Fruit fly (Drosophila melanogaster): ENCODE data around the gene ND-23.

ND-23 gene

DNA sequence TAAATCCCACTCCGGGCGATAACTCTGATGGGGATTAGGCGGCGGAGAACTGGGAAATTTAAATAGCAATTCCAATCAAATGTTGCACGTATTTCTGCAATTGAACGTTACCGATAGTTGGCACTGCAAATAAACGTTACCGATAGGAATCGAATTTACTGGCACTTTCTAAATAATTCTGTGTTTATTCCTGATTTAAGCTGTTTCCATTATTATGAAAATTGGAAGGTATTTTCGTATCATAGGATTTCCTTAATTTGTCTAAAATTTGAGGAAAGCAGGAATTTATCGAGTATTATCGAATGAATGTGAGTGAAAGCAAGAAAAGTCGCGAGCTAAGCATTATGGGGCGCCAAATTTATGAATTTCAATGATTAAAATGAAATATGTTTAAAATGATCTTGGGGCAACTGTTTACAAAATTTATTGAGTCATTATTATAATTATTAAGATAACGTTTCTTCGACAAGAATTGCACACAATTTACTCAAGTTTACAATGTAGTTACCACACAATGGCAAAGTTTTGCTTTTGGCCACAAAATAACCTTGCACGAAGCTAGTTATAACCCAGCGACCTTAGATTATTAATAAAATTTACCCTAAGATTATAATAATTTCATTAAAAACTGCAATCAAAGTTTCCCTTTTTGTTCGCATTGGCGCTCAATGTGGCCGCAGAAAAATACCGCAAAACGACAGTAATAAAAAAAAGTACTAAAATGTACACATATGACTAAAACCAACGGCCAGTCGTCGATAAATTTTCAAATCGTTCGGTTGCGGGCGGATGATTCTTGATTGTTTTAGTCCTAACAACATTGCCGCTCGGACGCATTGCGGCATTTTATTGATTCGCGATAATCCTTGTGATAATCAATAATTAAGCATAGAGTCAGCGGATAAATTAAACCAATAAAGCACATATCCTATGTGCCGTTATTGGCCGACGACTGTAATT is 33.1 kb downstream of the ND-23 start, which contains the start of gene alpha-Man-IIb:
TSS of gene alpha-Man-IIb (plus strand) at position 747 of the 960 bp plus-strand sequence.
- TF ChIP-seq ovo (GFP tag; optimal IDR thresholded peaks at IDR 0.05) (peak; percentile 12), kay (GFP tag; ENCODE audit: borderline replicate concordance) (no peak), tj (GFP tag; optimal IDR thresholded peaks at IDR 0.05) (peak; percentile 36), CG33017 (tag; optimal IDR thresholded peaks at IDR 0.05) (no peak), Hr96 (GFP tag; optimal IDR thresholded peaks at IDR 0.05) (peak; percentile 41), Mnt (GFP tag; optimal IDR thresholded peaks at IDR 0.05) (peak; percentile 21), CG14711 (tag; optimal IDR thresholded peaks at IDR 0.05) (no peak), bab1 (GFP tag; optimal IDR thresholded peaks at IDR 0.05) (peak; percentile 63)

DNA sequence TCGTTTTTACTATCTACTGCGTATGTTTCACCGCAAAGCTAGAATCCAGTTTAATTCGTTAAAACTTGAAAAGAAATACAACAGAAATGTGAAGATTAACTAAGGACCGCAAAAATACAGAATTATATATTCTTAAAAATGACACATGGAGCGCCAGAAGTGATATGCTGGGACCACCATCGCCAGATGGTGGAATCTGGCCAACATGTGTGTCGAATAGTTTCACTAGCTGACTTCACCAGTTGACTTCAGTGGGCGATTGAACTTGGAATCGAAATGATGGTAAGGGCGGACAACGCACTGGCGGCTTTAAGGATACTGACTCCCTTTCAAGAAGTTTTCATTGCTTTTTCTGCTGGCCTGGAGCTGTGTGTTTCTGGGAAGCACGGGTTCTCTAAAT is 34.9 kb downstream of the ND-23 start, which contains the start of gene CG9593:
TSS of gene CG9593 (plus strand) at position 270 of the 400 bp plus-strand sequence.
- TF ChIP-seq CG11617 (GFP tag; optimal IDR thresholded peaks at IDR 0.05) = no peak
- TF ChIP-seq CG14711 (tag; optimal IDR thresholded peaks at IDR 0.05) = no peak
- TF ChIP-seq Mnt (GFP tag; optimal IDR thresholded peaks at IDR 0.05) = no peak
- no peak for TF ChIP-seq CG7045 (GFP tag; optimal IDR thresholded peaks at IDR 0.05)
- no peak for TF ChIP-seq pad (GFP tag; optimal IDR thresholded peaks at IDR 0.05)
- TF ChIP-seq tj (GFP tag; optimal IDR thresholded peaks at IDR 0.05) = no peak
- no peak for TF ChIP-seq cic (GFP tag; optimal IDR thresholded peaks at IDR 0.05)
- no peak for TF ChIP-seq CG7101 (tag; optimal IDR thresholded peaks at IDR 0.05)
- TF ChIP-seq Hr96 (GFP tag; optimal IDR thresholded peaks at IDR 0.05) = no peak
- TF ChIP-seq CG12768 (GFP tag; optimal IDR thresholded peaks at IDR 0.05) = no peak
- TF ChIP-seq kay (GFP tag; ENCODE audit: borderline replicate concordance) = no peak
- no peak for TF ChIP-seq bab1 (GFP tag; optimal IDR thresholded peaks at IDR 0.05)
- TF ChIP-seq cnc (optimal IDR thresholded peaks at IDR 0.05) = no peak

DNA sequence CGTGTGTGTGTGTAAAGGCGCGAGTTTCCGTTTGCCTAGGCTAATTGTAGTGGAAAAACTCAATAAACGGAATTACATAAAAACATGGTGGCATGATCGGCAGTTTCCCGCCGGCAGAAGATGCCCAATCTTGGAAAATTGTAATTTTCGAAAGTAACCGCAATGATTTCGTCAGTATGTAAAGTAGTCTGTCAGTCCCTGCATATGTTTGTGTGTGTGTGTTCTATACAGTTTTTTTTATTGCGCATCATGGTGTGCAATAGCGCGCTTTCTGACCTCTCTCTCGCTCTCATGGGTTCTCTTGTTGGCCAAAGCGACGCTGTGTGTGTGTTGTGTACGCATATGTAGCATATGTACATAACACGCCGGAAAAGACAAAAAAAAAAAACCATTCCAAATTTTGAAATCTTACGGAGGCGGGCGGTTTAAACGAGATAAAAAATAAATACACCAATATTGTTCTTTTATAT is 42.6 kb downstream of the ND-23 start:
- TF ChIP-seq CG14711 (tag; optimal IDR thresholded peaks at IDR 0.05) = no peak
- peak; percentile 2 for TF ChIP-seq cic (GFP tag; optimal IDR thresholded peaks at IDR 0.05)
- peak; percentile 29 for TF ChIP-seq bab1 (GFP tag; optimal IDR thresholded peaks at IDR 0.05)
- TF ChIP-seq CG7101 (tag; optimal IDR thresholded peaks at IDR 0.05) = peak; percentile 7
- peak; percentile 33 for TF ChIP-seq tj (GFP tag; optimal IDR thresholded peaks at IDR 0.05)
- TF ChIP-seq ovo (GFP tag; optimal IDR thresholded peaks at IDR 0.05) = peak; percentile 65
- peak; percentile 21 for TF ChIP-seq pad (GFP tag; optimal IDR thresholded peaks at IDR 0.05)
- TF ChIP-seq kay (GFP tag; ENCODE audit: borderline replicate concordance) = peak; percentile 88
- peak; percentile 20 for TF ChIP-seq Hr96 (GFP tag; optimal IDR thresholded peaks at IDR 0.05)
- peak; percentile 81 for TF ChIP-seq Mnt (GFP tag; optimal IDR thresholded peaks at IDR 0.05)
- TF ChIP-seq toe (GFP tag; optimal IDR thresholded peaks at IDR 0.05) = no peak
- peak in 1 of 2 experiments; percentile 11 for TF ChIP-seq cnc (optimal IDR thresholded peaks at IDR 0.05)
- no peak for TF ChIP-seq CG7045 (GFP tag; optimal IDR thresholded peaks at IDR 0.05)
- TF ChIP-seq CG12768 (GFP tag; optimal IDR thresholded peaks at IDR 0.05) = no peak
- peak; percentile 53 for TF ChIP-seq Crg-1 (GFP tag; optimal IDR thresholded peaks at IDR 0.05)
- TF ChIP-seq CG1620 (GFP tag; optimal IDR thresholded peaks at IDR 0.05) = peak; percentile 10
- TF ChIP-seq CG33017 (tag; optimal IDR thresholded peaks at IDR 0.05) = no peak

DNA sequence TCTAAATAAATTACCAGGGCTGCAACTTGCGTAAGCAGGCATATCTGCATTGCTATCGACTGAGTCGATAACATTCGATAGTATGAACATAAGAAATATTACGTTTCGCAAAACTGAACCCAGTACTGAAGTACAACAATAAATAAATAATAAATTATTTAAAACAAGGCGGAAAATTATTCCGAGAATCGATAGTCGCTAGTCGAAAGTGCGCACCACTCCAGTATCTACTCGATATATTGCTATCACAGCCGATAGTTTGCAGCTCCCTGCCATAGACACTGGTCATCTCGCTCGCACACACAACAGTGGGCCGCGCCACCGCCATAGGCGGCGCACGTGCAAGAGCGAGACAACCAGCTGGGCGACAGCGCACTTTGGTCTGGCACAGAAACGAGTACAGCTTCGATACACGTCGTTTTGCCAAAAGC is 43.5 kb downstream of the ND-23 start, which contains the start of gene nsl1:
TSS of gene nsl1 (plus strand) at position 411 of the 431 bp plus-strand sequence.
- TF ChIP-seq CG7101 (tag; optimal IDR thresholded peaks at IDR 0.05) (peak; percentile 40), CG33017 (tag; optimal IDR thresholded peaks at IDR 0.05) (peak; percentile 13), CG14711 (tag; optimal IDR thresholded peaks at IDR 0.05) (no peak), ovo (GFP tag; optimal IDR thresholded peaks at IDR 0.05) (peak; percentile 22), cic (GFP tag; optimal IDR thresholded peaks at IDR 0.05) (peak; percentile 57), Hr96 (GFP tag; optimal IDR thresholded peaks at IDR 0.05) (peak; percentile 22), cnc (optimal IDR thresholded peaks at IDR 0.05) (no peak), CG12768 (GFP tag; optimal IDR thresholded peaks at IDR 0.05) (peak; percentile 81), CG7045 (GFP tag; optimal IDR thresholded peaks at IDR 0.05) (no peak), kay (GFP tag; ENCODE audit: borderline replicate concordance) (no peak), CG1620 (GFP tag; optimal IDR thresholded peaks at IDR 0.05) (peak; percentile 52), Clk (GFP tag; optimal IDR thresholded peaks at IDR 0.05) (peak; percentile 45), CG5204 (GFP tag; optimal IDR thresholded peaks at IDR 0.05) (peak; percentile 20), tj (GFP tag; optimal IDR thresholded peaks at IDR 0.05) (no peak), bab1 (GFP tag; optimal IDR thresholded peaks at IDR 0.05) (peak; percentile 30), Mnt (GFP tag; optimal IDR thresholded peaks at IDR 0.05) (peak; percentile 80), pad (GFP tag; optimal IDR thresholded peaks at IDR 0.05) (peak; percentile 57), Crg-1 (GFP tag; optimal IDR thresholded peaks at IDR 0.05) (peak; percentile 50), toe (GFP tag; optimal IDR thresholded peaks at IDR 0.05) (peak; percentile 77), CG11617 (GFP tag; optimal IDR thresholded peaks at IDR 0.05) (peak; percentile 53)

DNA sequence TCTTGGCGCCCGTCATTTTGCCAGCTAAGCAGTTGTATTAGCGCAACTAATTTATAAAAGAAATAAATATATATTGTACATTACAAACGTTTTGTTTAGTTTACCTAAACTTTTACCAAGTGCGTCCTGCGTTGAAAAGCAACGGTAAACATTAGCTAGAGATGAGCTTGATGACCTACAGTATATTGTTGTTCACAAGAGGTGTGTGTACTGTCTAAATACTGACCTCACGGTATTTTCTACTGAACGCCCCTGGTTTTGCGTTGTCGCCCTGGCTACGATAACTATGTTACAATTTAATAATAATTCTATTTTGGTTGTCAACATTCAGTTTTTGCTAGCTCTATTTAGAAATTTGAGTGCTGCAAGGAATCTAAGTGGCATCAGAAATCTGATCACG is 44.5 kb downstream of the ND-23 start, which contains the start of gene Acyp2:
TSS of gene Acyp2 (plus strand) at position 262 of the 400 bp plus-strand sequence.
- TF ChIP-seq toe (GFP tag; optimal IDR thresholded peaks at IDR 0.05) (peak; percentile 67), CG11617 (GFP tag; optimal IDR thresholded peaks at IDR 0.05) (no peak), bab1 (GFP tag; optimal IDR thresholded peaks at IDR 0.05) (peak; percentile 17), Mnt (GFP tag; optimal IDR thresholded peaks at IDR 0.05) (peak; percentile 37), ovo (GFP tag; optimal IDR thresholded peaks at IDR 0.05) (peak; percentile 60), CG12768 (GFP tag; optimal IDR thresholded peaks at IDR 0.05) (no peak), cnc (optimal IDR thresholded peaks at IDR 0.05) (no peak), CG5204 (GFP tag; optimal IDR thresholded peaks at IDR 0.05) (no peak), CG14711 (tag; optimal IDR thresholded peaks at IDR 0.05) (no peak), pad (GFP tag; optimal IDR thresholded peaks at IDR 0.05) (peak; percentile 6), Hr96 (GFP tag; optimal IDR thresholded peaks at IDR 0.05) (no peak), CG1620 (GFP tag; optimal IDR thresholded peaks at IDR 0.05) (peak; percentile 33), tj (GFP tag; optimal IDR thresholded peaks at IDR 0.05) (no peak), Clk (GFP tag; optimal IDR thresholded peaks at IDR 0.05) (no peak), kay (GFP tag; ENCODE audit: borderline replicate concordance) (no peak), Crg-1 (GFP tag; optimal IDR thresholded peaks at IDR 0.05) (no peak)

All from whole organism, adult.